Worm (Caenorhabditis elegans) whole organism, midembryonic: ENCODE measurements around the gene C45B11.9.

ENCODE experiments used
- T22C8.4 ChIP-seq: fragments of 200-800 bp; sonication (Bioruptor generic); IDR thresholded peaks from 2 replicates; pipeline ENCODE4 v1.3.6; 2022; ENCODE audit warnings: missing genetic modification characterization, missing compliant biosample characterization
- cog-1 ChIP-seq: sonication (generic microtip); optimal IDR thresholded peaks from 2 replicates; lab custom pipeline; 2016; ENCODE audit warnings: missing genetic modification characterization, missing compliant biosample characterization
- flt-1 ChIP-seq: fragments of 200-800 bp; sonication (Bioruptor generic); IDR thresholded peaks from 2 replicates; pipeline ENCODE4 v1.3.6; 2022; ENCODE audit warnings: missing genetic modification characterization, missing compliant biosample characterization
- klf-2 ChIP-seq: fragments of 200-800 bp; sonication (Bioruptor generic); conservative IDR thresholded peaks from 2 replicates; pipeline ENCODE4 v1.3.6; 2022; ENCODE audit warnings: missing genetic modification reagents, missing genetic modification characterization, missing compliant biosample characterization
- med-1 ChIP-seq: sonication (generic microtip); optimal IDR thresholded peaks from 2 replicates; lab custom pipeline; 2017; ENCODE audit warnings: missing genetic modification characterization, mild to moderate bottlenecking, missing compliant biosample characterization, antibody characterized with exemption, missing genetic modification reagents; ENCODE audit not compliant: insufficient read depth
- ref-1 ChIP-seq: fragments of 200-800 bp; sonication (Bioruptor generic); conservative IDR thresholded peaks from 2 replicates; pipeline ENCODE4 v1.3.6; 2022; ENCODE audit warnings: missing genetic modification reagents, missing genetic modification characterization, missing compliant biosample characterization
- tab-1 ChIP-seq: fragments of 200-800 bp; sonication (Bioruptor generic); IDR thresholded peaks from 2 replicates; pipeline ENCODE4 v1.3.6; 2022; ENCODE audit warnings: missing genetic modification characterization, missing compliant biosample characterization
- ztf-23 ChIP-seq: fragments of 200-800 bp; sonication (Bioruptor generic); IDR thresholded peaks from 2 replicates; pipeline ENCODE4 v1.3.6; 2022; ENCODE audit warnings: missing genetic modification reagents, missing genetic modification characterization, missing compliant biosample characterization
- ztf-29 ChIP-seq: fragments of 200-800 bp; sonication (Bioruptor generic); IDR thresholded peaks from 2 replicates; pipeline ENCODE4 v1.3.6; 2022; ENCODE audit warnings: missing genetic modification reagents, missing genetic modification characterization, missing compliant biosample characterization

- TF ChIP-seq ztf-29 (GFP tag; lab: Robert Waterston, UW), result no peak
- TF ChIP-seq ref-1, result no peak
- TF ChIP-seq flt-1 (GFP tag; lab: Robert Waterston, UW), result no peak
- no peak for TF ChIP-seq cog-1 (tag; lab: Kevin White, UChicago)
- TF ChIP-seq ztf-23 (GFP tag; lab: Robert Waterston, UW), result no peak
- no peak for TF ChIP-seq med-1 (GFP tag; lab: Kevin White, UChicago)
- TF ChIP-seq tab-1 (GFP tag; lab: Robert Waterston, UW), result no peak
- no peak for TF ChIP-seq klf-2 (GFP tag; lab: Robert Waterston, UW)
- TF ChIP-seq T22C8.4 (GFP tag; lab: Robert Waterston, UW), result no peak
These were observed 29.4 kb upstream of the C45B11.9 start for ce11 chrV:11010768-11011167.
